Worm (Caenorhabditis elegans) whole organism, mixed stage, embryonic: ENCODE data around the gene C03E10.3.

Experiments
- M03D4.4 ChIP-seq: sonication (generic microtip); optimal IDR thresholded peaks from 2 replicates; lab custom pipeline; 2017; ENCODE audit warnings: mild to moderate bottlenecking, missing genetic modification characterization, missing compliant biosample characterization
- bed-3 ChIP-seq: fragments of 200-800 bp; sonication (Bioruptor generic); optimal IDR thresholded peaks from 3 replicates; lab custom pipeline; 2018; ENCODE audit warnings: mild to moderate bottlenecking, missing genetic modification characterization, moderate library complexity, missing compliant biosample characterization
- blmp-1 ChIP-seq: fragments of 150-350 bp; optimal IDR thresholded peaks from 2 replicates; lab custom pipeline; 2014; ENCODE audit warnings: missing biosample characterization, missing genetic modification characterization
- ceh-39 ChIP-seq: fragments of 150-350 bp; optimal IDR thresholded peaks from 2 replicates; lab custom pipeline; 2014; ENCODE audit warnings: missing biosample characterization, missing genetic modification characterization
- ceh-43 ChIP-seq: fragments of 200-800 bp; sonication (Bioruptor generic); optimal IDR thresholded peaks from 2 replicates; lab custom pipeline; 2018; ENCODE audit warnings: mild to moderate bottlenecking, missing genetic modification characterization, moderate library complexity, missing compliant biosample characterization
- ceh-83 ChIP-seq: fragments of 200-800 bp; sonication (Bioruptor generic); optimal IDR thresholded peaks from 2 replicates; lab custom pipeline; 2018; ENCODE audit warnings: mild to moderate bottlenecking, missing genetic modification characterization, missing compliant biosample characterization
- ces-1 ChIP-seq: fragments of 150-350 bp; optimal IDR thresholded peaks from 2 replicates; lab custom pipeline; 2014; ENCODE audit warnings: missing biosample characterization, missing genetic modification reagents, missing genetic modification characterization
- cnd-1 ChIP-seq: fragments of 200-800 bp; sonication (Bioruptor generic); optimal IDR thresholded peaks from 2 replicates; lab custom pipeline; 2018; ENCODE audit warnings: mild to moderate bottlenecking, missing genetic modification characterization, missing compliant biosample characterization
- drap-1 ChIP-seq: fragments of 200-800 bp; sonication (Bioruptor generic); optimal IDR thresholded peaks from 3 replicates; lab custom pipeline; 2018; ENCODE audit warnings: mild to moderate bottlenecking, missing genetic modification characterization, missing compliant biosample characterization
- elt-1 ChIP-seq: sonication (generic microtip); optimal IDR thresholded peaks from 2 replicates; lab custom pipeline; 2017; ENCODE audit warnings: missing genetic modification characterization, mild to moderate bottlenecking, missing compliant biosample characterization, antibody characterized with exemption, moderate library complexity, borderline replicate concordance; ENCODE audit not compliant: insufficient read depth
- elt-3 ChIP-seq: fragments of 150-350 bp; optimal IDR thresholded peaks from 2 replicates; lab custom pipeline; 2014; ENCODE audit warnings: missing biosample characterization, missing genetic modification characterization
- flh-1 ChIP-seq: fragments of 200-800 bp; sonication (Bioruptor generic); optimal IDR thresholded peaks from 2 replicates; lab custom pipeline; 2018; ENCODE audit warnings: mild to moderate bottlenecking, missing genetic modification characterization, moderate library complexity, missing compliant biosample characterization
- ham-2 ChIP-seq: fragments of 200-800 bp; sonication (Bioruptor generic); optimal IDR thresholded peaks from 2 replicates; lab custom pipeline; 2018; ENCODE audit warnings: mild to moderate bottlenecking, missing genetic modification characterization, missing compliant biosample characterization
- hlh-1 ChIP-seq: fragments of 150-350 bp; optimal IDR thresholded peaks from 2 replicates; lab custom pipeline; 2014; ENCODE audit warnings: missing biosample characterization, missing genetic modification reagents, missing genetic modification characterization
- lin-13 ChIP-seq: fragments of 150-350 bp; optimal IDR thresholded peaks from 2 replicates; lab custom pipeline; 2014; ENCODE audit warnings: missing biosample characterization, missing genetic modification characterization
- lin-32 ChIP-seq: fragments of 200-800 bp; sonication (Bioruptor generic); optimal IDR thresholded peaks from 2 replicates; lab custom pipeline; 2018; ENCODE audit warnings: mild to moderate bottlenecking, missing genetic modification characterization, missing compliant biosample characterization
- lsy-2 ChIP-seq: fragments of 150-350 bp; optimal IDR thresholded peaks from 2 replicates; lab custom pipeline; 2014; ENCODE audit warnings: missing biosample characterization, missing genetic modification characterization
- mab-5 ChIP-seq: fragments of 150-350 bp; optimal IDR thresholded peaks from 2 replicates; lab custom pipeline; 2014; ENCODE audit warnings: missing biosample characterization, missing genetic modification characterization
- mep-1 ChIP-seq: fragments of 150-350 bp; optimal IDR thresholded peaks from 2 replicates; lab custom pipeline; 2017; ENCODE audit warnings: missing biosample characterization, missing genetic modification reagents, missing genetic modification characterization, inconsistent platforms
- mls-2 ChIP-seq: sonication (generic microtip); optimal IDR thresholded peaks from 2 replicates; lab custom pipeline; 2016; ENCODE audit warnings: mild to moderate bottlenecking, missing genetic modification characterization, moderate library complexity, missing compliant biosample characterization
- nhr-12 ChIP-seq: fragments of 150-350 bp; optimal IDR thresholded peaks from 2 replicates; lab custom pipeline; 2014; ENCODE audit warnings: missing biosample characterization, missing genetic modification characterization
- nhr-2 ChIP-seq: fragments of 150-350 bp; optimal IDR thresholded peaks from 2 replicates; lab custom pipeline; 2014; ENCODE audit warnings: missing biosample characterization, missing genetic modification characterization
- nhr-237 ChIP-seq: fragments of 150-350 bp; optimal IDR thresholded peaks from 2 replicates; lab custom pipeline; 2014; ENCODE audit warnings: missing biosample characterization, missing genetic modification characterization
- nhr-28 ChIP-seq: fragments of 150-350 bp; optimal IDR thresholded peaks from 2 replicates; lab custom pipeline; 2014; ENCODE audit warnings: missing biosample characterization, missing genetic modification characterization
- nhr-76 ChIP-seq: sonication (generic microtip); optimal IDR thresholded peaks from 2 replicates; lab custom pipeline; 2017; ENCODE audit warnings: missing biosample characterization, missing genetic modification characterization
- pha-4 ChIP-seq: fragments of 150-350 bp; optimal IDR thresholded peaks from 2 replicates; lab custom pipeline; 2018; ENCODE audit warnings: missing biosample characterization, missing genetic modification reagents, missing genetic modification characterization
- sem-2 ChIP-seq: fragments of 200-800 bp; sonication (Bioruptor generic); optimal IDR thresholded peaks from 2 replicates; lab custom pipeline; 2018; ENCODE audit warnings: mild to moderate bottlenecking, missing genetic modification characterization, missing compliant biosample characterization
- snpc-4 ChIP-seq: fragments of 150-350 bp; optimal IDR thresholded peaks from 2 replicates; lab custom pipeline; 2014; ENCODE audit warnings: missing biosample characterization, missing genetic modification characterization
- sptf-1 ChIP-seq: sonication (generic microtip); optimal IDR thresholded peaks from 2 replicates; lab custom pipeline; 2017; ENCODE audit warnings: mild to moderate bottlenecking, missing genetic modification characterization, moderate library complexity, missing compliant biosample characterization
- tbx-8 ChIP-seq: fragments of 200-800 bp; sonication (Bioruptor generic); optimal IDR thresholded peaks from 2 replicates; lab custom pipeline; 2018; ENCODE audit warnings: mild to moderate bottlenecking, missing genetic modification characterization, moderate library complexity, missing compliant biosample characterization
- unc-120 ChIP-seq: sonication (generic microtip); optimal IDR thresholded peaks from 2 replicates; lab custom pipeline; 2017; ENCODE audit warnings: missing genetic modification characterization, missing compliant biosample characterization; ENCODE audit not compliant: poor library complexity, severe bottlenecking
- unc-39 ChIP-seq: fragments of 150-350 bp; optimal IDR thresholded peaks from 2 replicates; lab custom pipeline; 2014; ENCODE audit warnings: missing biosample characterization, missing genetic modification characterization
- unc-62 ChIP-seq: fragments of 150-350 bp; optimal IDR thresholded peaks from 2 replicates; lab custom pipeline; 2014; ENCODE audit warnings: missing biosample characterization, missing genetic modification reagents, missing genetic modification characterization
- zip-8 ChIP-seq: fragments of 150-350 bp; optimal IDR thresholded peaks from 2 replicates; lab custom pipeline; 2014; ENCODE audit warnings: missing biosample characterization, missing genetic modification characterization
- ztf-11 ChIP-seq: fragments of 150-350 bp; optimal IDR thresholded peaks from 2 replicates; lab custom pipeline; 2014; ENCODE audit warnings: missing biosample characterization, missing genetic modification characterization

C03E10.3 gene

DNA sequence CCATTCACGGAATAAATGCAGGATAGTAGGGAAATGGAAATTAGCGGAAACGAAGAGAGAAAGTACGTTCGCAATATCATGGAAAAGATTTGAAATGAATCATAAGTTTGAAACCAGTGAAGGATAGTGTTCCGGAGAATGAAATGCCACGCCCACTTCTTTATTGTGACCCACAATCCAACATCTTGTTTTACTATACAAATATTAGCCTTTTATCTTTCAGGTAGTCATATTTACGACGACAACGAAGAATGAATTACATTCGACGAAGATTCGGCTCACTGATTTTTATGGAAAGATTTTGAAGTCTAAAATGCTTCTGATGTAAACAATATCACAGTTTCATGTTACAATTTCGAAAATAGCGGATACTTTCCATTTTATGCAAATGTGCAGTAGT is 30.6 kb downstream of the C03E10.3 start, which contains the start of gene cutl-18:
cutl-18 (minus strand) TSS at position 101 of the 400 bp plus-strand sequence.
- TF ChIP-seq sem-2 (GFP tag; lab: Kevin White, UChicago) (no peak), zip-8 (tag; lab: Kevin White, UChicago) (no peak), unc-120 (tag; lab: Kevin White, UChicago) (no peak), elt-3 (no peak), mep-1 (tag; lab: Kevin White, UChicago) (no peak), mab-5 (tag; lab: Kevin White, UChicago) (no peak), tbx-8 (GFP tag; lab: Kevin White, UChicago) (no peak), unc-62 (GFP tag; lab: Kevin White, UChicago) (no peak), nhr-237 (tag; lab: Kevin White, UChicago) (no peak), elt-1 (tag; lab: Kevin White, UChicago) (no peak), hlh-1 (tag; lab: Kevin White, UChicago) (no peak), mls-2 (tag; lab: Kevin White, UChicago) (no peak), bed-3 (GFP tag; lab: Kevin White, UChicago) (no peak), M03D4.4 (tag; lab: Kevin White, UChicago) (no peak), nhr-2 (tag; lab: Kevin White, UChicago) (no peak), ceh-39 (no peak), unc-39 (tag; lab: Kevin White, UChicago) (no peak), ceh-83 (GFP tag; lab: Kevin White, UChicago) (no peak), drap-1 (GFP tag; lab: Kevin White, UChicago) (no peak), ham-2 (GFP tag; lab: Kevin White, UChicago) (no peak)

DNA sequence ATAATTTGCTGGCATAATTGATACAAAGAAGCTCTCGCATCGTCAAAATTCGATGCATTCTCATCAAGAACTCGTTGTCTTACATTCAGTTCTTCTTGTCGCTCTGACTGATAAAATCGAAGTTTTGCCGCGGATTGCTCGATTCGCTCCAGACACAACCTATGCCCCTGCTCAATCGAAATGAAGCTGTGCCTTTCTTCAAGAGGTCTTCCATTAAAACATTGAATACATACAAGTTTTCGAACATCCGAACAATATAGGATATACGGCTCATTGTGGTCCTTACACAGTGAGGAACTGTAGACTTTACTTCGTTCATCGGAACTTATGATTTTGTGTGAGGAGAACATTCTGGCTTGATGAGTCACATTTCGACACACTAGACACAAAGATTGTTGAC is 34.6 kb downstream of the C03E10.3 start:
- TF ChIP-seq mls-2 (tag; lab: Kevin White, UChicago) = no peak

DNA sequence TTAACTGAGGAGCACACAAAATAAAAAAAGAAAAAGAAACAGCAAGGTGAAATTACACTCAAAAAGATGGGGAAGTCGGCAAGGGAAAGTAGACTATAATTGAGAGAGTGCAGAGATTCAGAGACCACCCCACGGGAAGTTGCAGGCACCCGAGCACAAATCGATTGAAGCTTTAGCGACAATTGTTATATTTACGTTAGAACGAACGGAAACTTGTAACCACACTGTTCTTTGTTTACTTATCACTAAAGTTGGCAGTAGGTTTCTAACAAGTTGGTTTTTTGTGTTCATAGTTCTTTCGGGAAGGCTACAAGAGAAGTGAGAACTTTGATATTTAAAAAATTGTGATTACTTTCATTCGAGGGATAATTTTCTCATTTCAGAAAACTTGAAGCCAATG is 35.5 kb downstream of the C03E10.3 start, which contains the start of gene F47G9.4:
F47G9.4 (minus strand) TSS at position 98 of the 400 bp plus-strand sequence.
- TF ChIP-seq hlh-1 (tag; lab: Kevin White, UChicago) (peak; percentile 48), pha-4 (tag; lab: Kevin White, UChicago) (peak; percentile 40), nhr-2 (tag; lab: Kevin White, UChicago) (no peak), unc-120 (tag; lab: Kevin White, UChicago) (peak; percentile 19)
- TF ChIP-seq, all 35 proteins: peak for 3

DNA sequence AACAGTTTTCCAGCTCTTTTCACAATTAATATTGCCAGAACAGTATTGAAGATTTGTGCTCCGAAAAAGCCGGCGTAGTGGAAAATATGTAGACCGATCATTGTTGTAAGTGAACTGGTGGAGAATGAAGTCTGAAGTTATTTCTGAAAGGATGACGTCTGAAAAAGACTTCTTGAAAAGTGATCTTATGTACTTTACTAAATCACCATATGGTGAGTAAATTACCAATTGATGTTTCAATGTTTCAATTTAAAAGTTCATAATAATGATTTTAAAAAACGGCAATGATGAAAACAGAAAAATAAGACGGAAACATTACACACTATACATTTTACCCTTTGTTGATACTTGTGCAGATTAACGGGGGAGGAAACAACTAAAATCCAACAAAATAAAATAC is 37.5 kb downstream of the C03E10.3 start, which contains the start of gene str-141:
str-141 (minus strand) TSS at position 101 of the 400 bp plus-strand sequence.
- TF ChIP-seq flh-1 (no peak), nhr-2 (tag; lab: Kevin White, UChicago) (no peak), sptf-1 (tag; lab: Kevin White, UChicago) (no peak), lin-13 (tag; lab: Kevin White, UChicago) (no peak), pha-4 (tag; lab: Kevin White, UChicago) (no peak), mls-2 (tag; lab: Kevin White, UChicago) (no peak), blmp-1 (tag; lab: Kevin White, UChicago) (no peak), drap-1 (GFP tag; lab: Kevin White, UChicago) (no peak), snpc-4 (tag; lab: Kevin White, UChicago) (no peak), M03D4.4 (tag; lab: Kevin White, UChicago) (no peak), elt-3 (no peak)

- no peak for TF ChIP-seq elt-1 (tag; lab: Kevin White, UChicago)
- TF ChIP-seq tbx-8 (GFP tag; lab: Kevin White, UChicago) = no peak
- TF ChIP-seq cnd-1 (tag; lab: Kevin White, UChicago) = no peak
- no peak for TF ChIP-seq ztf-11 (tag; lab: Kevin White, UChicago)
- no peak for TF ChIP-seq unc-39 (tag; lab: Kevin White, UChicago)
- TF ChIP-seq mep-1 (tag; lab: Kevin White, UChicago) = peak; percentile 34
- no peak for TF ChIP-seq zip-8 (tag; lab: Kevin White, UChicago)
- TF ChIP-seq unc-120 (tag; lab: Kevin White, UChicago) = peak; percentile 12
- no peak for TF ChIP-seq nhr-12 (tag; lab: Kevin White, UChicago)
- peak; percentile 88 for TF ChIP-seq lsy-2 (tag; lab: Kevin White, UChicago)
- TF ChIP-seq blmp-1 (tag; lab: Kevin White, UChicago) = no peak
- TF ChIP-seq sptf-1 (tag; lab: Kevin White, UChicago) = no peak
- no peak for TF ChIP-seq mab-5 (tag; lab: Kevin White, UChicago)
- TF ChIP-seq ces-1 (GFP tag; lab: Kevin White, UChicago) = peak; percentile 70
- TF ChIP-seq ceh-83 (GFP tag; lab: Kevin White, UChicago) = no peak
- no peak for TF ChIP-seq nhr-237 (tag; lab: Kevin White, UChicago)
- no peak for TF ChIP-seq ceh-39
- TF ChIP-seq nhr-76 = no peak
- no peak for TF ChIP-seq mls-2 (tag; lab: Kevin White, UChicago)
- TF ChIP-seq nhr-28 (tag; lab: Kevin White, UChicago) = no peak
- no peak for TF ChIP-seq nhr-2 (tag; lab: Kevin White, UChicago)
- TF ChIP-seq ham-2 (GFP tag; lab: Kevin White, UChicago) = no peak
- peak; percentile 6 for TF ChIP-seq pha-4 (tag; lab: Kevin White, UChicago)
- TF ChIP-seq sem-2 (GFP tag; lab: Kevin White, UChicago) = no peak
- TF ChIP-seq bed-3 (GFP tag; lab: Kevin White, UChicago) = no peak
- TF ChIP-seq flh-1 = no peak
- TF ChIP-seq hlh-1 (tag; lab: Kevin White, UChicago) = peak; percentile 22
- TF ChIP-seq lin-32 (GFP tag; lab: Kevin White, UChicago) = no peak
- TF ChIP-seq ceh-43 (GFP tag; lab: Kevin White, UChicago) = no peak
- peak; percentile 6 for TF ChIP-seq lin-13 (tag; lab: Kevin White, UChicago)
- no peak for TF ChIP-seq M03D4.4 (tag; lab: Kevin White, UChicago)
- TF ChIP-seq snpc-4 (tag; lab: Kevin White, UChicago) = no peak
- no peak for TF ChIP-seq unc-62 (GFP tag; lab: Kevin White, UChicago)
- TF ChIP-seq drap-1 (GFP tag; lab: Kevin White, UChicago) = no peak
- no peak for TF ChIP-seq elt-3
- TF ChIP-seq, all 35 proteins: peak for 7
Observed at ce11 chrV:11326914-11327367, 40.7 kb downstream of the C03E10.3 start, which contains the start of gene tmed-10. tmed-10 (minus strand) TSS chrV:11326964.
